Fruit fly (Drosophila melanogaster) whole organism, embryonic: ENCODE measurements around the gene CG10660.

Source experiments
- Ada2b ChIP-seq: fragments of 200-800 bp; sonication (Bioruptor generic); IDR thresholded peaks from 2 replicates; pipeline ENCODE4 v1.3.6; 2022; ENCODE audit warnings: missing biosample characterization, missing genetic modification characterization
- CG10209 ChIP-seq: fragments of 200-800 bp; sonication (Bioruptor generic); optimal IDR thresholded peaks from 3 replicates; lab custom pipeline; 2017; ENCODE audit warnings: missing biosample characterization, mild to moderate bottlenecking, missing genetic modification characterization, missing genetic modification reagents
- CG10543 ChIP-seq: fragments of 200-800 bp; sonication (Bioruptor generic); optimal IDR thresholded peaks from 3 replicates; lab custom pipeline; 2017; ENCODE audit warnings: missing biosample characterization, mild to moderate bottlenecking, missing genetic modification characterization, moderate library complexity
- CG10979 ChIP-seq: fragments of 200-800 bp; sonication (Bioruptor generic); optimal IDR thresholded peaks from 2 replicates; lab custom pipeline; 2018; ENCODE audit warnings: missing biosample characterization, mild to moderate bottlenecking, missing genetic modification characterization, moderate library complexity
- CG12236 ChIP-seq: fragments of 200-800 bp; sonication (Bioruptor generic); optimal IDR thresholded peaks from 2 replicates; lab custom pipeline; 2016; ENCODE audit warnings: missing biosample characterization, missing genetic modification characterization
- CG13775 ChIP-seq: fragments of 200-800 bp; sonication (Bioruptor generic); optimal IDR thresholded peaks from 3 replicates; lab custom pipeline; 2017; ENCODE audit warnings: missing biosample characterization, mild to moderate bottlenecking, missing genetic modification characterization
- CG15269 ChIP-seq: fragments of 200-800 bp; sonication (Bioruptor generic); optimal IDR thresholded peaks from 2 replicates; lab custom pipeline; 2018; ENCODE audit warnings: missing biosample characterization, mild to moderate bottlenecking, missing genetic modification characterization, moderate library complexity
- CG16863 ChIP-seq: fragments of 200-800 bp; sonication (Bioruptor generic); optimal IDR thresholded peaks from 3 replicates; lab custom pipeline; 2016; ENCODE audit warnings: missing biosample characterization, missing genetic modification characterization
- CG17328 ChIP-seq: fragments of 200-800 bp; sonication (Bioruptor generic); IDR thresholded peaks from 2 replicates; pipeline ENCODE4 v1.3.6; 2022; ENCODE audit warnings: missing biosample characterization, missing genetic modification characterization
- CG30020 ChIP-seq: fragments of 200-800 bp; optimal IDR thresholded peaks from 2 replicates; lab custom pipeline; 2019; ENCODE audit warnings: missing biosample characterization, mild to moderate bottlenecking, missing genetic modification characterization, moderate library complexity
- CG31441 ChIP-seq: fragments of 200-800 bp; sonication (Bioruptor generic); IDR thresholded peaks from 2 replicates; pipeline ENCODE4 v1.3.6; 2022; ENCODE audit warnings: missing biosample characterization, missing genetic modification characterization
- CG4360 ChIP-seq: fragments of 200-800 bp; sonication (Bioruptor generic); IDR thresholded peaks from 2 replicates; pipeline ENCODE4 v1.3.6; 2022; ENCODE audit warnings: missing biosample characterization, missing genetic modification characterization
- CG4404 ChIP-seq: fragments of 200-800 bp; sonication (Bioruptor generic); IDR thresholded peaks from 2 replicates; pipeline ENCODE4 v1.3.6; 2022; ENCODE audit warnings: missing biosample characterization, missing genetic modification characterization
- CG5180 ChIP-seq: fragments of 200-800 bp; sonication (Bioruptor generic); optimal IDR thresholded peaks from 3 replicates; lab custom pipeline; 2017; ENCODE audit warnings: missing biosample characterization, missing genetic modification characterization, mild to moderate bottlenecking, moderate library complexity, missing genetic modification reagents
- CG7372 ChIP-seq: fragments of 200-800 bp; sonication (Bioruptor generic); IDR thresholded peaks from 2 replicates; pipeline ENCODE4 v1.3.6; 2022; ENCODE audit warnings: missing biosample characterization, missing genetic modification characterization
- CG7987 ChIP-seq: fragments of 200-800 bp; sonication (Bioruptor generic); optimal IDR thresholded peaks from 2 replicates; lab custom pipeline; 2018; ENCODE audit warnings: missing biosample characterization, mild to moderate bottlenecking, missing genetic modification characterization, moderate library complexity
- Dip2 ChIP-seq: fragments of 200-800 bp; sonication (Bioruptor generic); IDR thresholded peaks from 2 replicates; pipeline ENCODE4 v1.3.6; 2022; ENCODE audit warnings: missing biosample characterization, missing genetic modification characterization
- Doc2 ChIP-seq: fragments of 200-800 bp; sonication (Bioruptor generic); IDR thresholded peaks from 2 replicates; pipeline ENCODE4 v1.3.6; 2022; ENCODE audit warnings: missing biosample characterization, missing genetic modification characterization
- ERR ChIP-seq: fragments of 200-800 bp; sonication (Bioruptor generic); optimal IDR thresholded peaks from 2 replicates; lab custom pipeline; 2016; ENCODE audit warnings: missing biosample characterization, missing genetic modification characterization
- Ets65A ChIP-seq: fragments of 200-800 bp; sonication (Bioruptor generic); peaks from one replicate; lab custom pipeline; 2016; ENCODE audit warnings: missing biosample characterization, missing genetic modification characterization
- GATAe ChIP-seq: fragments of 200-800 bp; sonication (Bioruptor generic); conservative IDR thresholded peaks from 2 replicates; pipeline ENCODE4 v1.3.6; 2022; ENCODE audit warnings: missing biosample characterization, missing genetic modification characterization
- HLH54F ChIP-seq: fragments of 200-800 bp; sonication (Bioruptor generic); optimal IDR thresholded peaks from 3 replicates; lab custom pipeline; 2016; ENCODE audit warnings: missing biosample characterization, missing genetic modification characterization
- HmgZ ChIP-seq: fragments of 200-800 bp; sonication (Bioruptor generic); optimal IDR thresholded peaks from 2 replicates; lab custom pipeline; 2018; ENCODE audit warnings: missing biosample characterization, mild to moderate bottlenecking, missing genetic modification characterization
- Hmr ChIP-seq: fragments of 200-800 bp; sonication (Bioruptor generic); optimal IDR thresholded peaks from 3 replicates; lab custom pipeline; 2017; ENCODE audit warnings: mild to moderate bottlenecking, missing biosample characterization, missing genetic modification reagents, missing genetic modification characterization
- Jarid2 ChIP-seq: fragments of 200-800 bp; sonication (Bioruptor generic); optimal IDR thresholded peaks from 3 replicates; lab custom pipeline; 2017; ENCODE audit warnings: mild to moderate bottlenecking, missing biosample characterization, missing genetic modification reagents, missing genetic modification characterization
- MESR4 ChIP-seq: fragments of 200-800 bp; sonication (Bioruptor generic); optimal IDR thresholded peaks from 2 replicates; lab custom pipeline; 2018; ENCODE audit warnings: missing biosample characterization, mild to moderate bottlenecking, missing genetic modification characterization, moderate library complexity
- Rfx ChIP-seq: fragments of 200-800 bp; sonication (Bioruptor generic); IDR thresholded peaks from 2 replicates; pipeline ENCODE4 v1.3.6; 2022; ENCODE audit warnings: missing biosample characterization, missing genetic modification characterization
- Side ChIP-seq: fragments of 200-800 bp; sonication (Bioruptor generic); optimal IDR thresholded peaks from 2 replicates; lab custom pipeline; 2016; ENCODE audit warnings: missing biosample characterization, missing genetic modification characterization
- Sry-δ ChIP-seq: fragments of 200-800 bp; sonication (Bioruptor generic); optimal IDR thresholded peaks from 2 replicates; lab custom pipeline; 2016; ENCODE audit warnings: missing biosample characterization, missing genetic modification characterization
- ab ChIP-seq: fragments of 200-800 bp; sonication (Bioruptor generic); optimal IDR thresholded peaks from 2 replicates; lab custom pipeline; 2016; ENCODE audit warnings: missing biosample characterization, missing genetic modification characterization
- amos ChIP-seq: fragments of 200-800 bp; sonication (Bioruptor generic); IDR thresholded peaks from 2 replicates; pipeline ENCODE4 v1.3.6; 2022; ENCODE audit warnings: missing biosample characterization, missing genetic modification characterization; ENCODE audit not compliant: partially characterized antibody
- ci ChIP-seq: fragments of 200-800 bp; sonication (Bioruptor generic); IDR thresholded peaks from 3 replicates; pipeline ENCODE4 v1.3.6; 2022; ENCODE audit warnings: missing biosample characterization, missing genetic modification characterization
- crc ChIP-seq: fragments of 200-800 bp; sonication (Bioruptor generic); optimal IDR thresholded peaks from 2 replicates; lab custom pipeline; 2016; ENCODE audit warnings: missing biosample characterization, missing genetic modification characterization
- da ChIP-seq: fragments of 200-800 bp; sonication (Bioruptor generic); optimal IDR thresholded peaks from 2 replicates; lab custom pipeline; 2016; ENCODE audit warnings: missing biosample characterization, missing genetic modification characterization
- eve ChIP-seq, 2 experiments: fragments of >200 bp; optimal IDR thresholded peaks; 2 replicates each; lab custom pipeline; 2017; ENCODE audit warnings: missing biosample characterization in 2 of 2, missing genetic modification characterization in 2 of 2
- exex ChIP-seq: fragments of 200-800 bp; sonication (Bioruptor generic); optimal IDR thresholded peaks from 4 replicates; lab custom pipeline; 2018; ENCODE audit warnings: missing biosample characterization, mild to moderate bottlenecking, missing genetic modification characterization, moderate library complexity
- fu2 ChIP-seq: fragments of 200-800 bp; sonication (Bioruptor generic); optimal IDR thresholded peaks from 2 replicates; lab custom pipeline; 2016; ENCODE audit warnings: missing biosample characterization, missing genetic modification characterization
- h ChIP-seq: fragments of >200 bp; optimal IDR thresholded peaks from 2 replicates; lab custom pipeline; 2017
- her ChIP-seq: fragments of 200-800 bp; sonication (Bioruptor generic); optimal IDR thresholded peaks from 2 replicates; lab custom pipeline; 2016; ENCODE audit warnings: missing biosample characterization, missing genetic modification characterization
- ind ChIP-seq: fragments of 200-800 bp; sonication (Bioruptor generic); optimal IDR thresholded peaks from 3 replicates; lab custom pipeline; 2016; ENCODE audit warnings: missing biosample characterization, missing genetic modification characterization
- knrl ChIP-seq: fragments of 200-800 bp; sonication (Bioruptor generic); IDR thresholded peaks from 3 replicates; pipeline ENCODE4 v1.3.6; 2022; ENCODE audit warnings: missing biosample characterization, missing genetic modification characterization; ENCODE audit not compliant: partially characterized antibody
- lmd ChIP-seq: fragments of 200-800 bp; sonication (Bioruptor generic); IDR thresholded peaks from 2 replicates; pipeline ENCODE4 v1.3.6; 2022; ENCODE audit warnings: missing biosample characterization, missing genetic modification characterization
- mirr ChIP-seq: fragments of 200-800 bp; sonication (Bioruptor generic); optimal IDR thresholded peaks from 3 replicates; lab custom pipeline; 2018; ENCODE audit warnings: missing biosample characterization, mild to moderate bottlenecking, missing genetic modification characterization
- onecut ChIP-seq: fragments of 200-800 bp; sonication (Bioruptor generic); IDR thresholded peaks from 2 replicates; pipeline ENCODE4 v1.3.6; 2022; ENCODE audit warnings: missing biosample characterization, missing genetic modification characterization
- org-1 ChIP-seq: fragments of 200-800 bp; sonication (Bioruptor generic); optimal IDR thresholded peaks from 2 replicates; lab custom pipeline; 2017; ENCODE audit warnings: missing biosample characterization, missing genetic modification characterization
- phol ChIP-seq: fragments of 200-800 bp; sonication (Bioruptor generic); optimal IDR thresholded peaks from 3 replicates; lab custom pipeline; 2018; ENCODE audit warnings: missing biosample characterization, mild to moderate bottlenecking, missing genetic modification characterization, moderate library complexity
- salm ChIP-seq: fragments of 200-800 bp; sonication (Bioruptor generic); optimal IDR thresholded peaks from 2 replicates; lab custom pipeline; 2018; ENCODE audit warnings: missing biosample characterization, mild to moderate bottlenecking, missing genetic modification characterization
- scrt ChIP-seq: fragments of 200-800 bp; sonication (Bioruptor generic); optimal IDR thresholded peaks from 2 replicates; lab custom pipeline; 2018; ENCODE audit warnings: missing biosample characterization, mild to moderate bottlenecking, missing genetic modification characterization, moderate library complexity
- seq ChIP-seq: fragments of 200-800 bp; sonication (Bioruptor generic); IDR thresholded peaks from 2 replicates; pipeline ENCODE4 v1.3.6; 2022; ENCODE audit warnings: missing biosample characterization, missing genetic modification characterization
- usp ChIP-seq: fragments of >200 bp; optimal IDR thresholded peaks from 2 replicates; lab custom pipeline; 2017; ENCODE audit warnings: missing biosample characterization, missing genetic modification characterization
- vnd ChIP-seq: fragments of 200-800 bp; sonication (Bioruptor generic); IDR thresholded peaks from 3 replicates; pipeline ENCODE4 v1.3.6; 2022; ENCODE audit warnings: missing biosample characterization, missing genetic modification characterization; ENCODE audit not compliant: partially characterized antibody
- z ChIP-seq: fragments of 200-800 bp; sonication (Bioruptor generic); IDR thresholded peaks from 3 replicates; pipeline ENCODE4 v1.3.6; 2022; ENCODE audit warnings: missing biosample characterization, missing genetic modification characterization

CG10660 gene

DNA sequence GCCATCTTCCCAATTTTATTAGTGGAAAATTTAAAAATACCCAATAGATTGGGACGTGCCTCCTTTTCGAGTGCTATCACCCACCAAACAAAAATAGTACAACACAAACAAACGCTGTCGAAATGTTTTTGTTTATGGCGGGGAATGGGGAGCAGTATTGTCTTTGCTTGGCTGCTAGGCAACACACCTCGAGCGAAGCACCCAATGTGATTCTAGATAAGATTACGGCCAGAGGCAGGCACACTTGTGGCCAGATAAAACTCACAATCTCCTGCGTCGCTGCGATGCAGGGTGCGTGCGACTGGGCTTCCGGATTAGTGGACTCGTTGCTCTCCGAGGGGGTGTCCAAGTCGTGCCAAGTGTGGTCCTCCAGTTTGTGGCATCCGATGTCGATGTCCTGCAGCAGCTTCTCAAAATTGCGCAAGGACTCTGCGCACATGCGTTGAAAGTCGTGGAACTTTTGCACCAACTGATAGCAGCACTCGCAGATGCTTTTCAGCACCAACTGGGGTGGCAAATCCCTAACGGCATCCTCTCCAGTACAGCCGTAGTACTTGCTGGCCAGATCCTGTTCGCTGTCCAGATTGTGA is 16.6 kb upstream of the CG10660 start (continued):
- TF ChIP-seq z = peak; percentile 42; the same call in 2 of the 3 replicates
- peak; percentile 46; the same call in 1 of the 2 replicates for TF ChIP-seq Rfx (GFP tag; lab: Robert Waterston, UW)
- TF ChIP-seq HLH54F = no peak
- no peak for TF ChIP-seq crc (GFP tag; lab: Kevin White, UChicago)
- no peak for TF ChIP-seq ab (GFP tag; lab: Kevin White, UChicago)
- no peak for TF ChIP-seq fu2 (GFP tag; lab: Kevin White, UChicago)
- no peak for TF ChIP-seq Side
- TF ChIP-seq h (lab: Kevin White, UChicago) = no peak
- no peak for TF ChIP-seq Doc2 (GFP tag; lab: Robert Waterston, UW)
- peak; percentile 33 for TF ChIP-seq HmgZ (tag; lab: Kevin White, UChicago)
- 0 out of 3 replicates have a peak, but pooled peaks have one; percentile 16 for TF ChIP-seq vnd (GFP tag; lab: Robert Waterston, UW)
- TF ChIP-seq GATAe = peak; percentile 72
- no peak for TF ChIP-seq CG15269 (tag; lab: Kevin White, UChicago)
- TF ChIP-seq her (GFP tag; lab: Kevin White, UChicago) = peak; percentile 62
- TF ChIP-seq CG7372 (GFP tag; lab: Robert Waterston, UW) = no peak
- TF ChIP-seq lmd (GFP tag; lab: Robert Waterston, UW) = no peak
- TF ChIP-seq CG4360 (GFP tag; lab: Robert Waterston, UW) = no peak
- TF ChIP-seq org-1 (GFP tag; lab: Kevin White, UChicago) = no peak
- TF ChIP-seq exex (tag; lab: Kevin White, UChicago) = peak; percentile 26
- TF ChIP-seq CG10543 (GFP tag; lab: Kevin White, UChicago) = peak; percentile 16
- no peak for TF ChIP-seq CG12236 (GFP tag; lab: Kevin White, UChicago)
- no peak for TF ChIP-seq CG31441 (GFP tag; lab: Robert Waterston, UW)
- TF ChIP-seq ci (GFP tag; lab: Robert Waterston, UW) = peak; percentile 55; the same call in 2 of the 3 replicates
- no peak for TF ChIP-seq Hmr (GFP tag; lab: Kevin White, UChicago)
- no peak for TF ChIP-seq CG7987 (GFP tag; lab: Kevin White, UChicago)
- TF ChIP-seq mirr = peak; percentile 9
- no peak for TF ChIP-seq ERR
- TF ChIP-seq usp (GFP tag; lab: Kevin White, UChicago) = no peak
- TF ChIP-seq, all 482 proteins: peak for 23

dm6 chr3L:12505990-12506389 is 15.5 kb upstream of the CG10660 start:
- TF ChIP-seq scrt (GFP tag; lab: Kevin White, UChicago) (no peak), salm (tag; lab: Kevin White, UChicago) (no peak), seq (GFP tag; lab: Robert Waterston, UW) (no peak), CG17328 (no peak), CG5180 (no peak), da (no peak), Ada2b (no peak), onecut (no peak), knrl (no peak), CG30020 (tag; lab: Kevin White, UChicago) (no peak), CG16863 (GFP tag; lab: Kevin White, UChicago) (no peak), eve (GFP tag; optimal IDR thresholded peaks at IDR 0.05; lab: Kevin White, UChicago) (no peak), Sry-δ (GFP tag; lab: Kevin White, UChicago) (no peak), CG4404 (GFP tag; lab: Robert Waterston, UW) (no peak), ind (no peak), Jarid2 (GFP tag; lab: Kevin White, UChicago) (no peak), Dip2 (GFP tag; lab: Robert Waterston, UW) (no peak), MESR4 (GFP tag; lab: Kevin White, UChicago) (peak; percentile 11), HLH54F (no peak), amos (GFP tag; lab: Robert Waterston, UW) (no peak), CG10209 (GFP tag; lab: Kevin White, UChicago) (no peak), phol (tag; lab: Kevin White, UChicago) (no peak), CG13775 (no peak), CG10979 (tag; lab: Kevin White, UChicago) (no peak), Ets65A (GFP tag; lab: Kevin White, UChicago) (peak; percentile 30)
